Worm (Caenorhabditis elegans) whole organism, young adult: ENCODE data around the gene tmem-138.

Experiments used
- C06A6.2 ChIP-seq: fragments of 200-800 bp; sonication (Bioruptor generic); conservative IDR thresholded peaks from 2 replicates; pipeline ENCODE4 v1.3.6; 2022; ENCODE audit warnings: missing genetic modification characterization, missing compliant biosample characterization
- C17E4.6 ChIP-seq: fragments of 200-800 bp; sonication (Bioruptor generic); IDR thresholded peaks from 2 replicates; pipeline ENCODE4 v1.3.6; 2022; ENCODE audit warnings: missing genetic modification reagents, missing genetic modification characterization, missing compliant biosample characterization
- F22D6.2 ChIP-seq: sonication (generic microtip); optimal IDR thresholded peaks from 2 replicates; lab custom pipeline; 2016; ENCODE audit warnings: mild to moderate bottlenecking, missing genetic modification characterization, missing compliant biosample characterization
- F52B5.7 ChIP-seq: sonication (generic microtip); optimal IDR thresholded peaks from 2 replicates; lab custom pipeline; 2016; ENCODE audit warnings: mild to moderate bottlenecking, missing genetic modification characterization, missing compliant biosample characterization
- F57A8.1 ChIP-seq: fragments of 200-800 bp; sonication (Bioruptor generic); optimal IDR thresholded peaks from 2 replicates; lab custom pipeline; 2018; ENCODE audit warnings: mild to moderate bottlenecking, missing genetic modification characterization, moderate library complexity, missing compliant biosample characterization
- F57C9.4 ChIP-seq: sonication (generic microtip); optimal IDR thresholded peaks from 2 replicates; lab custom pipeline; 2017; ENCODE audit warnings: mild to moderate bottlenecking, missing genetic modification characterization, missing compliant biosample characterization
- K12H6.12 ChIP-seq: fragments of 200-800 bp; sonication (Bioruptor generic); optimal IDR thresholded peaks from 2 replicates; lab custom pipeline; 2018; ENCODE audit warnings: mild to moderate bottlenecking, missing genetic modification characterization, missing compliant biosample characterization
- Y53G8AR.9 ChIP-seq: fragments of 200-800 bp; sonication (Bioruptor generic); conservative IDR thresholded peaks from 2 replicates; pipeline ENCODE4 v1.3.6; 2022; ENCODE audit warnings: missing genetic modification reagents, missing genetic modification characterization, missing compliant biosample characterization
- Y67H2A.10 ChIP-seq: fragments of 200-800 bp; sonication (Bioruptor generic); conservative IDR thresholded peaks from 2 replicates; pipeline ENCODE4 v1.3.6; 2022; ENCODE audit warnings: missing genetic modification reagents, missing genetic modification characterization, missing compliant biosample characterization
- akir-1 ChIP-seq: fragments of 200-800 bp; sonication (Bioruptor generic); optimal IDR thresholded peaks from 2 replicates; lab custom pipeline; 2018; ENCODE audit warnings: mild to moderate bottlenecking, missing genetic modification characterization, moderate library complexity, missing compliant biosample characterization
- atf-7 ChIP-seq: sonication (generic microtip); optimal IDR thresholded peaks from 2 replicates; lab custom pipeline; 2017; ENCODE audit warnings: mild to moderate bottlenecking, missing genetic modification characterization, missing compliant biosample characterization
- attf-3 ChIP-seq: fragments of 200-800 bp; sonication (Bioruptor generic); conservative IDR thresholded peaks from 2 replicates; pipeline ENCODE4 v1.3.6; 2022; ENCODE audit warnings: missing genetic modification reagents, missing genetic modification characterization, missing compliant biosample characterization
- attf-5 ChIP-seq: fragments of 200-800 bp; sonication (Bioruptor generic); optimal IDR thresholded peaks from 2 replicates; lab custom pipeline; 2018; ENCODE audit warnings: mild to moderate bottlenecking, missing genetic modification characterization, missing compliant biosample characterization
- bed-2 ChIP-seq: fragments of 200-800 bp; sonication (Bioruptor generic); IDR thresholded peaks from 2 replicates; pipeline ENCODE4 v1.3.6; 2022; ENCODE audit warnings: missing genetic modification reagents, missing genetic modification characterization, missing compliant biosample characterization
- cebp-2 ChIP-seq: fragments of 200-800 bp; sonication (Bioruptor generic); IDR thresholded peaks from 2 replicates; pipeline ENCODE4 v1.3.6; 2022; ENCODE audit warnings: missing genetic modification characterization, missing compliant biosample characterization
- ceh-27 ChIP-seq: fragments of 200-800 bp; sonication (Bioruptor generic); optimal IDR thresholded peaks from 2 replicates; lab custom pipeline; 2018; ENCODE audit warnings: mild to moderate bottlenecking, missing genetic modification characterization, moderate library complexity, missing compliant biosample characterization
- ceh-79 ChIP-seq: sonication (generic microtip); optimal IDR thresholded peaks from 2 replicates; lab custom pipeline; 2017; ENCODE audit warnings: mild to moderate bottlenecking, missing genetic modification characterization, missing compliant biosample characterization
- ceh-91 ChIP-seq: fragments of 200-800 bp; sonication (Bioruptor generic); IDR thresholded peaks from 2 replicates; pipeline ENCODE4 v1.3.6; 2022; ENCODE audit warnings: missing genetic modification reagents, missing genetic modification characterization, missing compliant biosample characterization
- die-1 ChIP-seq: sonication (generic microtip); optimal IDR thresholded peaks from 2 replicates; lab custom pipeline; 2016; ENCODE audit warnings: missing genotype, mild to moderate bottlenecking, missing genetic modification characterization, missing compliant biosample characterization
- efl-1 ChIP-seq: fragments of 150-350 bp; optimal IDR thresholded peaks from 2 replicates; lab custom pipeline; 2014; ENCODE audit warnings: missing biosample characterization, missing genetic modification reagents, missing genetic modification characterization
- egl-18 ChIP-seq: fragments of 200-800 bp; sonication (Bioruptor generic); IDR thresholded peaks from 2 replicates; pipeline ENCODE4 v1.3.6; 2022; ENCODE audit warnings: missing genetic modification reagents, missing genetic modification characterization, missing compliant biosample characterization
- egl-44 ChIP-seq: fragments of 200-800 bp; sonication (Bioruptor generic); IDR thresholded peaks from 2 replicates; pipeline ENCODE4 v1.3.6; 2022; ENCODE audit warnings: missing genetic modification reagents, missing genetic modification characterization, missing compliant biosample characterization
- egrh-3 ChIP-seq: fragments of 200-800 bp; sonication (Bioruptor generic); IDR thresholded peaks from 2 replicates; pipeline ENCODE4 v1.3.6; 2022; ENCODE audit warnings: missing genetic modification reagents, missing genetic modification characterization, missing compliant biosample characterization
- gei-17 ChIP-seq: fragments of 200-800 bp; sonication (Bioruptor generic); optimal IDR thresholded peaks from 2 replicates; lab custom pipeline; 2018; ENCODE audit warnings: mild to moderate bottlenecking, missing genetic modification characterization, missing compliant biosample characterization
- hlh-12 ChIP-seq: sonication (generic microtip); optimal IDR thresholded peaks from 2 replicates; lab custom pipeline; 2016; ENCODE audit warnings: missing genetic modification characterization, missing compliant biosample characterization
- hmg-1.2 ChIP-seq: fragments of 200-800 bp; sonication (Bioruptor generic); IDR thresholded peaks from 2 replicates; pipeline ENCODE4 v1.3.6; 2022; ENCODE audit warnings: missing genetic modification reagents, missing genetic modification characterization, missing compliant biosample characterization
- hrde-1 ChIP-seq: sonication (generic microtip); optimal IDR thresholded peaks from 2 replicates; lab custom pipeline; 2016; ENCODE audit warnings: missing genetic modification characterization, mild to moderate bottlenecking, missing compliant biosample characterization, moderate library complexity, missing genotype, missing genetic modification reagents, borderline replicate concordance
- let-607 ChIP-seq, 2 experiments: fragments of 200-800 bp in 1 of 2; sonication (Bioruptor generic) in 1 of 2; sonication (generic microtip) in 1 of 2; optimal IDR thresholded peaks; 2 replicates each; lab custom pipeline; 2016 to 2018; ENCODE audit warnings: mild to moderate bottlenecking in 2 of 2, missing compliant biosample characterization in 2 of 2, missing genetic modification characterization in 2 of 2, moderate library complexity in 2 of 2, missing genotype in 1 of 2
- lin-54 ChIP-seq: fragments of 200-800 bp; sonication (Bioruptor generic); optimal IDR thresholded peaks from 2 replicates; lab custom pipeline; 2018; ENCODE audit warnings: mild to moderate bottlenecking, missing genetic modification characterization, missing compliant biosample characterization
- lsl-1 ChIP-seq: fragments of 200-800 bp; sonication (Bioruptor generic); optimal IDR thresholded peaks from 2 replicates; lab custom pipeline; 2018; ENCODE audit warnings: mild to moderate bottlenecking, missing genetic modification characterization, moderate library complexity, missing compliant biosample characterization
- madf-10 ChIP-seq: sonication (generic microtip); optimal IDR thresholded peaks from 2 replicates; lab custom pipeline; 2016; ENCODE audit warnings: mild to moderate bottlenecking, missing genetic modification characterization, missing compliant biosample characterization
- madf-3 ChIP-seq: fragments of 200-800 bp; sonication (Bioruptor generic); IDR thresholded peaks from 2 replicates; pipeline ENCODE4 v1.3.6; 2022; ENCODE audit warnings: missing genetic modification reagents, missing genetic modification characterization, missing compliant biosample characterization
- madf-6 ChIP-seq: fragments of 200-800 bp; sonication (Bioruptor generic); IDR thresholded peaks from 2 replicates; pipeline ENCODE4 v1.3.6; 2022; ENCODE audit warnings: missing genetic modification reagents, missing genetic modification characterization, missing compliant biosample characterization
- mcd-1 ChIP-seq: fragments of 200-800 bp; sonication (Bioruptor generic); IDR thresholded peaks from 2 replicates; pipeline ENCODE4 v1.3.6; 2022; ENCODE audit warnings: missing genetic modification reagents, missing genetic modification characterization, missing compliant biosample characterization
- mxl-1 ChIP-seq: sonication (generic microtip); optimal IDR thresholded peaks from 2 replicates; lab custom pipeline; 2016; ENCODE audit warnings: missing genetic modification characterization, missing compliant biosample characterization
- nhr-179 ChIP-seq: sonication (generic microtip); optimal IDR thresholded peaks from 2 replicates; lab custom pipeline; 2016; ENCODE audit warnings: mild to moderate bottlenecking, missing genetic modification characterization, missing compliant biosample characterization
- nhr-80 ChIP-seq: sonication (generic microtip); optimal IDR thresholded peaks from 2 replicates; lab custom pipeline; 2016; ENCODE audit warnings: missing genetic modification characterization, missing compliant biosample characterization
- nhr-90 ChIP-seq: sonication (generic microtip); optimal IDR thresholded peaks from 2 replicates; lab custom pipeline; 2016; ENCODE audit warnings: missing genotype, mild to moderate bottlenecking, missing genetic modification characterization, missing compliant biosample characterization
- rec-8 ChIP-seq, 2 experiments: sonication (generic microtip); optimal IDR thresholded peaks; 2 replicates each; lab custom pipeline; 2016; ENCODE audit warnings: mild to moderate bottlenecking in 2 of 2, missing genetic modification characterization in 2 of 2, missing genetic modification reagents in 2 of 2, missing genotype in 2 of 2, missing biosample characterization in 1 of 2, missing compliant biosample characterization in 1 of 2, moderate library complexity in 1 of 2
- rpc-1 ChIP-seq, 2 experiments: fragments of 150-350 bp in 1 of 2; sonication (generic microtip) in 1 of 2; optimal IDR thresholded peaks; 2 replicates each; lab custom pipeline; 2014 to 2018; ENCODE audit warnings: missing biosample characterization in 1 of 2, missing genetic modification characterization in 1 of 2, missing genetic modification reagents in 1 of 2, missing genotype in 1 of 2
- sea-2 ChIP-seq: fragments of 200-800 bp; sonication (Bioruptor generic); IDR thresholded peaks from 2 replicates; pipeline ENCODE4 v1.3.6; 2022; ENCODE audit warnings: missing genetic modification characterization, missing compliant biosample characterization
- somi-1 ChIP-seq: fragments of 200-800 bp; sonication (Bioruptor generic); optimal IDR thresholded peaks from 2 replicates; lab custom pipeline; 2018; ENCODE audit warnings: mild to moderate bottlenecking, missing genetic modification characterization, missing compliant biosample characterization
- sptf-2 ChIP-seq: fragments of 200-800 bp; sonication (Bioruptor generic); optimal IDR thresholded peaks from 2 replicates; lab custom pipeline; 2018; ENCODE audit warnings: mild to moderate bottlenecking, missing genetic modification characterization, missing compliant biosample characterization
- tbx-9 ChIP-seq: sonication (generic microtip); optimal IDR thresholded peaks from 2 replicates; lab custom pipeline; 2016; ENCODE audit warnings: borderline replicate concordance, missing genetic modification characterization, inconsistent platforms, missing compliant biosample characterization
- tlf-1 ChIP-seq: fragments of 200-800 bp; sonication (Bioruptor generic); optimal IDR thresholded peaks from 2 replicates; lab custom pipeline; 2018; ENCODE audit warnings: mild to moderate bottlenecking, missing genetic modification characterization, missing compliant biosample characterization
- xnd-1 ChIP-seq: sonication (generic microtip); optimal IDR thresholded peaks from 2 replicates; lab custom pipeline; 2016; ENCODE audit warnings: missing genotype, missing genetic modification reagents, missing genetic modification characterization, missing compliant biosample characterization
- zim-3 ChIP-seq: sonication (generic microtip); optimal IDR thresholded peaks from 2 replicates; lab custom pipeline; 2017; ENCODE audit warnings: mild to moderate bottlenecking, missing genetic modification characterization, moderate library complexity, missing compliant biosample characterization
- ztf-28 ChIP-seq: fragments of 200-800 bp; sonication (Bioruptor generic); IDR thresholded peaks from 2 replicates; pipeline ENCODE4 v1.3.6; 2022; ENCODE audit warnings: missing genetic modification reagents, missing genetic modification characterization, missing compliant biosample characterization

The tmem-138 gene

ce11 chrII:8185016-8185493, 27.9 kb downstream of the tmem-138 start, which contains the start of the genes mig-5 and cct-1:
mig-5 (minus strand) TSS chrII:8185023.
cct-1 (plus strand) TSS chrII:8185443.
- TF ChIP-seq xnd-1 (peak; percentile 16), madf-10 (tag; lab: Kevin White, UChicago) (peak; percentile 86), efl-1 (peak; percentile 81), Y67H2A.10 (GFP tag; lab: Robert Waterston, UW) (peak; percentile 54; the same call in 1 of the 2 replicates), ceh-27 (GFP tag; lab: Kevin White, UChicago) (peak; percentile 84), rpc-1 (optimal IDR thresholded peaks at IDR 0.05; lab: Kevin White, UChicago) (peak; percentile 41), rpc-1 (tag; optimal IDR thresholded peaks at IDR 0.05; lab: Kevin White, UChicago) (no peak), ztf-28 (GFP tag; lab: Robert Waterston, UW) (0 out of 2 replicates have a peak, but pooled peaks have one; percentile 18), nhr-179 (tag; lab: Kevin White, UChicago) (no peak), F57A8.1 (GFP tag; lab: Kevin White, UChicago) (no peak), zim-3 (tag; lab: Kevin White, UChicago) (no peak), die-1 (tag; lab: Kevin White, UChicago) (peak; percentile 30), gei-17 (GFP tag; lab: Kevin White, UChicago) (peak; percentile 64), nhr-80 (tag; lab: Kevin White, UChicago) (peak; percentile 62), let-607 (tag; optimal IDR thresholded peaks at IDR 0.05; lab: Kevin White, UChicago) (peak in 1 of 2 experiments; percentile 84), attf-5 (GFP tag; lab: Kevin White, UChicago) (peak; percentile 96), madf-3 (peak; percentile 83; the same call in 1 of the 2 replicates), F57C9.4 (tag; lab: Kevin White, UChicago) (no peak), lsl-1 (peak; percentile 79), ceh-91 (GFP tag; lab: Robert Waterston, UW) (peak; percentile 87), egrh-3 (GFP tag; lab: Robert Waterston, UW) (no peak), mcd-1 (GFP tag; lab: Robert Waterston, UW) (peak; percentile 99), attf-3 (GFP tag; lab: Robert Waterston, UW) (peak; percentile 79), nhr-90 (tag; lab: Kevin White, UChicago) (no peak), tlf-1 (GFP tag; lab: Kevin White, UChicago) (peak; percentile 84), sea-2 (GFP tag; lab: Robert Waterston, UW) (no peak), sptf-2 (GFP tag; lab: Kevin White, UChicago) (no peak), ceh-79 (tag; lab: Kevin White, UChicago) (no peak), C06A6.2 (GFP tag; lab: Robert Waterston, UW) (peak; percentile 86), somi-1 (GFP tag; lab: Kevin White, UChicago) (peak; percentile 87), atf-7 (tag; lab: Kevin White, UChicago) (peak; percentile 73), K12H6.12 (tag; lab: Kevin White, UChicago) (peak; percentile 77), bed-2 (GFP tag; lab: Robert Waterston, UW) (no peak), F22D6.2 (peak; percentile 60), rec-8 (tag; optimal IDR thresholded peaks at IDR 0.05; lab: Kevin White, UChicago) (no peak), hmg-1.2 (GFP tag; lab: Robert Waterston, UW) (peak; percentile 75), akir-1 (no peak), egl-44 (GFP tag; lab: Robert Waterston, UW) (no peak), tbx-9 (tag; lab: Kevin White, UChicago) (no peak), hrde-1 (tag; lab: Kevin White, UChicago) (peak; percentile 17), hlh-12 (tag; lab: Kevin White, UChicago) (no peak), egl-18 (GFP tag; lab: Robert Waterston, UW) (no peak), mxl-1 (tag; lab: Kevin White, UChicago) (no peak), Y53G8AR.9 (GFP tag; lab: Robert Waterston, UW) (peak; percentile 77; the same call in 1 of the 2 replicates), madf-6 (GFP tag; lab: Robert Waterston, UW) (peak; percentile 85), cebp-2 (GFP tag; lab: Robert Waterston, UW) (no peak), C17E4.6 (GFP tag; lab: Robert Waterston, UW) (peak; percentile 81), lin-54 (peak; percentile 90), F52B5.7 (no peak)
